Worm (Caenorhabditis elegans) whole organism, L2 larva: Measurements from ENCODE around the gene zhit-1.

ENCODE experiments used
- blmp-1 ChIP-seq: sonication (generic microtip); optimal IDR thresholded peaks from 2 replicates; lab custom pipeline; 2017; ENCODE audit warnings: missing genetic modification characterization, mild to moderate bottlenecking, missing compliant biosample characterization, antibody characterized with exemption, moderate library complexity; ENCODE audit not compliant: insufficient read depth
- nhr-237 ChIP-seq: fragments of 150-350 bp; optimal IDR thresholded peaks from 2 replicates; lab custom pipeline; 2014; ENCODE audit warnings: missing biosample characterization, missing genetic modification characterization

ce11 chrV:5558590-5558989 lies 37.8 kb downstream of the zhit-1 start, which contains the start of gene glb-5:
- TF ChIP-seq nhr-237 (tag; lab: Kevin White, UChicago) (no peak), blmp-1 (tag; lab: Kevin White, UChicago) (no peak)
